Worm (Caenorhabditis elegans) whole organism, young adult: Measurements from ENCODE around the gene mboa-4.
"Not testable (repeated sequence)": the region's sequence is repeated elsewhere in the genome, so short reads cannot be mapped to it uniquely, and the experiment has no call there.

Source experiments
- B0019.2 ChIP-seq: fragments of 200-800 bp; sonication (Bioruptor generic); conservative IDR thresholded peaks from 2 replicates; pipeline ENCODE4 v1.3.6; 2022; ENCODE audit warnings: missing genetic modification reagents, missing genetic modification characterization, missing compliant biosample characterization
- C06A6.2 ChIP-seq: fragments of 200-800 bp; sonication (Bioruptor generic); conservative IDR thresholded peaks from 2 replicates; pipeline ENCODE4 v1.3.6; 2022; ENCODE audit warnings: missing genetic modification characterization, missing compliant biosample characterization
- F22D6.2 ChIP-seq: sonication (generic microtip); optimal IDR thresholded peaks from 2 replicates; lab custom pipeline; 2016; ENCODE audit warnings: mild to moderate bottlenecking, missing genetic modification characterization, missing compliant biosample characterization
- F23B12.7 ChIP-seq: sonication (generic microtip); optimal IDR thresholded peaks from 2 replicates; lab custom pipeline; 2017; ENCODE audit warnings: missing genetic modification characterization, mild to moderate bottlenecking, missing compliant biosample characterization, antibody characterized with exemption, moderate library complexity; ENCODE audit not compliant: insufficient read depth
- F37B4.10 ChIP-seq: fragments of 200-800 bp; sonication (Bioruptor generic); IDR thresholded peaks from 2 replicates; pipeline ENCODE4 v1.3.6; 2022; ENCODE audit warnings: missing genetic modification characterization, missing compliant biosample characterization
- K12H6.12 ChIP-seq: fragments of 200-800 bp; sonication (Bioruptor generic); optimal IDR thresholded peaks from 2 replicates; lab custom pipeline; 2018; ENCODE audit warnings: mild to moderate bottlenecking, missing genetic modification characterization, missing compliant biosample characterization
- aptf-3 ChIP-seq: fragments of 200-800 bp; sonication (Bioruptor generic); IDR thresholded peaks from 2 replicates; pipeline ENCODE4 v1.3.6; 2022; ENCODE audit warnings: missing genetic modification characterization, missing compliant biosample characterization
- him-1 ChIP-seq: sonication (generic microtip); optimal IDR thresholded peaks from 2 replicates; lab custom pipeline; 2016; ENCODE audit warnings: missing genotype, missing genetic modification reagents, missing genetic modification characterization, missing compliant biosample characterization
- hmg-20 ChIP-seq: fragments of 200-800 bp; sonication (Bioruptor generic); IDR thresholded peaks from 2 replicates; pipeline ENCODE4 v1.3.6; 2022; ENCODE audit warnings: missing genetic modification reagents, missing genetic modification characterization, missing compliant biosample characterization
- hrde-1 ChIP-seq: sonication (generic microtip); optimal IDR thresholded peaks from 2 replicates; lab custom pipeline; 2016; ENCODE audit warnings: missing genetic modification characterization, mild to moderate bottlenecking, missing compliant biosample characterization, moderate library complexity, missing genotype, missing genetic modification reagents, borderline replicate concordance
- let-526 ChIP-seq: fragments of 200-800 bp; sonication (Bioruptor generic); IDR thresholded peaks from 2 replicates; pipeline ENCODE4 v1.3.6; 2022; ENCODE audit warnings: missing genetic modification reagents, missing genetic modification characterization, missing compliant biosample characterization
- mes-4 ChIP-seq: sonication (generic microtip); optimal IDR thresholded peaks from 2 replicates; lab custom pipeline; 2016; ENCODE audit warnings: missing genotype, missing genetic modification characterization, missing compliant biosample characterization
- pha-4 ChIP-seq: fragments of 150-350 bp; sonication (generic microtip); optimal IDR thresholded peaks from 2 replicates; lab custom pipeline; 2014; ENCODE audit warnings: missing biosample characterization, missing genetic modification reagents, missing genetic modification characterization

- not testable (repeated sequence) for TF ChIP-seq K12H6.12; F22D6.2; mes-4 (tag; lab: Kevin White, UChicago); pha-4 (tag; lab: Kevin White, UChicago); him-1; F23B12.7 (tag; lab: Kevin White, UChicago); F37B4.10; hrde-1; aptf-3 (GFP tag; lab: Robert Waterston, UW); let-526 (GFP tag; lab: Robert Waterston, UW); B0019.2 (GFP tag; lab: Robert Waterston, UW); hmg-20; C06A6.2 (GFP tag; lab: Robert Waterston, UW)
Observed at ce11 chrIV:11154425-11155114, 5.2 kb downstream of the mboa-4 start, which contains the start of gene C08F8.3.
